Worm (Caenorhabditis elegans) whole organism, mixed stage, embryonic: ENCODE data around the gene natc-2.

Experiments used
- M03D4.4 ChIP-seq: sonication (generic microtip); optimal IDR thresholded peaks from 2 replicates; lab custom pipeline; 2017; ENCODE audit warnings: mild to moderate bottlenecking, missing genetic modification characterization, missing compliant biosample characterization
- blmp-1 ChIP-seq: fragments of 150-350 bp; optimal IDR thresholded peaks from 2 replicates; lab custom pipeline; 2014; ENCODE audit warnings: missing biosample characterization, missing genetic modification characterization
- ceh-39 ChIP-seq: fragments of 150-350 bp; optimal IDR thresholded peaks from 2 replicates; lab custom pipeline; 2014; ENCODE audit warnings: missing biosample characterization, missing genetic modification characterization
- ces-1 ChIP-seq: fragments of 150-350 bp; optimal IDR thresholded peaks from 2 replicates; lab custom pipeline; 2014; ENCODE audit warnings: missing biosample characterization, missing genetic modification reagents, missing genetic modification characterization
- elt-3 ChIP-seq: fragments of 150-350 bp; optimal IDR thresholded peaks from 2 replicates; lab custom pipeline; 2014; ENCODE audit warnings: missing biosample characterization, missing genetic modification characterization
- lsy-2 ChIP-seq: fragments of 150-350 bp; optimal IDR thresholded peaks from 2 replicates; lab custom pipeline; 2014; ENCODE audit warnings: missing biosample characterization, missing genetic modification characterization
- mep-1 ChIP-seq: fragments of 150-350 bp; optimal IDR thresholded peaks from 2 replicates; lab custom pipeline; 2017; ENCODE audit warnings: missing biosample characterization, missing genetic modification reagents, missing genetic modification characterization, inconsistent platforms
- nhr-237 ChIP-seq: fragments of 150-350 bp; optimal IDR thresholded peaks from 2 replicates; lab custom pipeline; 2014; ENCODE audit warnings: missing biosample characterization, missing genetic modification characterization
- nhr-76 ChIP-seq: sonication (generic microtip); optimal IDR thresholded peaks from 2 replicates; lab custom pipeline; 2017; ENCODE audit warnings: missing biosample characterization, missing genetic modification characterization
- snpc-4 ChIP-seq: fragments of 150-350 bp; optimal IDR thresholded peaks from 2 replicates; lab custom pipeline; 2014; ENCODE audit warnings: missing biosample characterization, missing genetic modification characterization
- tbx-8 ChIP-seq: fragments of 200-800 bp; sonication (Bioruptor generic); optimal IDR thresholded peaks from 2 replicates; lab custom pipeline; 2018; ENCODE audit warnings: mild to moderate bottlenecking, missing genetic modification characterization, moderate library complexity, missing compliant biosample characterization
- unc-62 ChIP-seq: fragments of 150-350 bp; optimal IDR thresholded peaks from 2 replicates; lab custom pipeline; 2014; ENCODE audit warnings: missing biosample characterization, missing genetic modification reagents, missing genetic modification characterization
- zip-8 ChIP-seq: fragments of 150-350 bp; optimal IDR thresholded peaks from 2 replicates; lab custom pipeline; 2014; ENCODE audit warnings: missing biosample characterization, missing genetic modification characterization
- ztf-11 ChIP-seq: fragments of 150-350 bp; optimal IDR thresholded peaks from 2 replicates; lab custom pipeline; 2014; ENCODE audit warnings: missing biosample characterization, missing genetic modification characterization

- TF ChIP-seq tbx-8 (GFP tag; lab: Kevin White, UChicago) = no peak
- TF ChIP-seq snpc-4 (tag; lab: Kevin White, UChicago) = no peak
- no peak for TF ChIP-seq blmp-1 (tag; lab: Kevin White, UChicago)
- no peak for TF ChIP-seq zip-8 (tag; lab: Kevin White, UChicago)
- TF ChIP-seq M03D4.4 (tag; lab: Kevin White, UChicago) = no peak
- no peak for TF ChIP-seq elt-3
- TF ChIP-seq ces-1 (GFP tag; lab: Kevin White, UChicago) = peak; percentile 79
- TF ChIP-seq ztf-11 (tag; lab: Kevin White, UChicago) = no peak
- TF ChIP-seq nhr-237 (tag; lab: Kevin White, UChicago) = no peak
- TF ChIP-seq mep-1 (tag; lab: Kevin White, UChicago) = no peak
- TF ChIP-seq ceh-39 = no peak
- no peak for TF ChIP-seq nhr-76 (tag; lab: Kevin White, UChicago)
- TF ChIP-seq unc-62 = no peak
- no peak for TF ChIP-seq lsy-2
Measured at ce11 chrV:5288676-5289075, 14.8 kb downstream of the natc-2 start.
